Worm (Caenorhabditis elegans) whole organism, L1 larva: ENCODE data around the gene ZK697.14.
A peak's percentile ranks its signal among the peaks of the same experiment; 100 is the strongest.

ENCODE experiments used
- C04F5.9 ChIP-seq: sonication (generic microtip); optimal IDR thresholded peaks from 2 replicates; lab custom pipeline; 2016; ENCODE audit warnings: missing genetic modification characterization, missing compliant biosample characterization
- F16B12.6 ChIP-seq: fragments of 150-350 bp; optimal IDR thresholded peaks from 2 replicates; lab custom pipeline; 2014; ENCODE audit warnings: missing biosample characterization, missing genetic modification characterization
- alr-1 ChIP-seq: fragments of 200-800 bp; sonication (Bioruptor generic); optimal IDR thresholded peaks from 2 replicates; lab custom pipeline; 2018; ENCODE audit warnings: borderline replicate concordance, mild to moderate bottlenecking, missing genetic modification characterization, missing compliant biosample characterization
- aly-2 ChIP-seq: fragments of 150-350 bp; optimal IDR thresholded peaks from 2 replicates; lab custom pipeline; 2014; ENCODE audit warnings: missing biosample characterization, missing genetic modification characterization
- ama-1 ChIP-seq: fragments of 150-350 bp; optimal IDR thresholded peaks from 2 replicates; lab custom pipeline; 2014
- blmp-1 ChIP-seq: fragments of 150-350 bp; optimal IDR thresholded peaks from 2 replicates; lab custom pipeline; 2014; ENCODE audit warnings: missing biosample characterization, missing genetic modification characterization
- ceh-8 ChIP-seq: fragments of 200-800 bp; sonication (Bioruptor generic); optimal IDR thresholded peaks from 2 replicates; lab custom pipeline; 2018; ENCODE audit warnings: mild to moderate bottlenecking, missing genetic modification characterization, moderate library complexity, missing compliant biosample characterization
- ceh-82 ChIP-seq, 3 experiments: fragments of 150-350 bp in 1 of 3; sonication (generic microtip) in 2 of 3; optimal IDR thresholded peaks; 2 replicates each; lab custom pipeline; 2014 to 2017; ENCODE audit warnings: missing biosample characterization in 3 of 3, missing genetic modification characterization in 3 of 3
- ceh-90 ChIP-seq: sonication (generic microtip); optimal IDR thresholded peaks from 2 replicates; lab custom pipeline; 2016; ENCODE audit warnings: missing genetic modification characterization, missing compliant biosample characterization
- efl-3 ChIP-seq: fragments of 200-800 bp; sonication (Bioruptor generic); optimal IDR thresholded peaks from 2 replicates; lab custom pipeline; 2018; ENCODE audit warnings: mild to moderate bottlenecking, missing genetic modification characterization, missing compliant biosample characterization
- egl-13 ChIP-seq: sonication (generic microtip); optimal IDR thresholded peaks from 2 replicates; lab custom pipeline; 2016; ENCODE audit warnings: missing genotype, missing genetic modification reagents, missing genetic modification characterization, missing compliant biosample characterization
- elt-2 ChIP-seq: sonication (generic microtip); optimal IDR thresholded peaks from 2 replicates; lab custom pipeline; 2016; ENCODE audit warnings: missing genetic modification characterization, mild to moderate bottlenecking, inconsistent platforms, missing compliant biosample characterization, missing genetic modification reagents
- elt-3 ChIP-seq, 6 experiments: fragments of 150-350 bp in 1 of 6; sonication (generic microtip); optimal IDR thresholded peaks; 2 replicates each; lab custom pipeline; 2017 to 2018; ENCODE audit warnings: missing biosample characterization in 6 of 6, missing genetic modification characterization in 6 of 6, inconsistent platforms in 1 of 6
- fkh-10 ChIP-seq: sonication (generic microtip); optimal IDR thresholded peaks from 2 replicates; lab custom pipeline; 2017; ENCODE audit warnings: missing biosample characterization, missing genetic modification reagents, missing genetic modification characterization
- fkh-4 ChIP-seq: sonication (generic microtip); optimal IDR thresholded peaks from 2 replicates; lab custom pipeline; 2016; ENCODE audit warnings: missing compliant biosample characterization, missing genetic modification characterization, borderline replicate concordance
- fos-1 ChIP-seq: fragments of 150-350 bp; optimal IDR thresholded peaks from 2 replicates; lab custom pipeline; 2014; ENCODE audit warnings: missing biosample characterization, missing genetic modification characterization
- hlh-17 ChIP-seq: fragments of 200-800 bp; sonication (Bioruptor generic); optimal IDR thresholded peaks from 2 replicates; lab custom pipeline; 2018; ENCODE audit warnings: missing genetic modification characterization, mild to moderate bottlenecking, missing compliant biosample characterization, moderate library complexity, borderline replicate concordance
- hlh-4 ChIP-seq: sonication (generic microtip); optimal IDR thresholded peaks from 2 replicates; lab custom pipeline; 2016; ENCODE audit warnings: mild to moderate bottlenecking, missing genetic modification characterization, missing compliant biosample characterization
- hpl-2 ChIP-seq: fragments of 150-350 bp; optimal IDR thresholded peaks from 2 replicates; lab custom pipeline; 2014; ENCODE audit warnings: missing biosample characterization, missing genetic modification reagents, missing genetic modification characterization
- lin-15B ChIP-seq: fragments of 150-350 bp; sonication (generic microtip); optimal IDR thresholded peaks from 3 replicates; lab custom pipeline; 2014; ENCODE audit warnings: missing biosample characterization, missing genetic modification characterization
- lin-35 ChIP-seq, 2 experiments: fragments of 150-350 bp; optimal IDR thresholded peaks; 2 replicates each; lab custom pipeline; 2014; ENCODE audit warnings: missing biosample characterization in 2 of 2, missing genetic modification characterization in 2 of 2, missing genetic modification reagents in 2 of 2
- lir-3 ChIP-seq: sonication (generic microtip); optimal IDR thresholded peaks from 2 replicates; lab custom pipeline; 2016; ENCODE audit warnings: mild to moderate bottlenecking, missing genetic modification characterization, moderate library complexity, missing compliant biosample characterization; ENCODE audit not compliant: poor library complexity
- lsy-2 ChIP-seq, 2 experiments: fragments of 150-350 bp; optimal IDR thresholded peaks; 2 replicates each; lab custom pipeline; 2014; ENCODE audit warnings: missing biosample characterization in 2 of 2, missing genetic modification characterization in 2 of 2
- nhr-12 ChIP-seq: sonication (generic microtip); optimal IDR thresholded peaks from 2 replicates; lab custom pipeline; 2017; ENCODE audit warnings: missing biosample characterization, missing genetic modification characterization
- nhr-19 ChIP-seq: fragments of 200-800 bp; sonication (Bioruptor generic); conservative IDR thresholded peaks from 2 replicates; pipeline ENCODE4 v1.3.6; 2022; ENCODE audit warnings: missing genetic modification characterization, missing compliant biosample characterization
- nhr-20 ChIP-seq: sonication (generic microtip); optimal IDR thresholded peaks from 2 replicates; lab custom pipeline; 2016; ENCODE audit warnings: mild to moderate bottlenecking, missing genetic modification characterization, missing compliant biosample characterization
- nhr-237 ChIP-seq: fragments of 150-350 bp; optimal IDR thresholded peaks from 2 replicates; lab custom pipeline; 2014; ENCODE audit warnings: missing biosample characterization, missing genetic modification characterization
- nhr-28 ChIP-seq: fragments of 150-350 bp; optimal IDR thresholded peaks from 2 replicates; lab custom pipeline; 2014; ENCODE audit warnings: missing biosample characterization, missing genetic modification characterization
- nhr-71 ChIP-seq: sonication (generic microtip); optimal IDR thresholded peaks from 2 replicates; lab custom pipeline; 2016; ENCODE audit warnings: mild to moderate bottlenecking, missing genetic modification characterization, moderate library complexity, missing compliant biosample characterization
- nhr-76 ChIP-seq: sonication (generic microtip); optimal IDR thresholded peaks from 2 replicates; lab custom pipeline; 2017; ENCODE audit warnings: missing biosample characterization, missing genetic modification characterization
- nhr-77 ChIP-seq: fragments of 150-350 bp; optimal IDR thresholded peaks from 2 replicates; lab custom pipeline; 2014; ENCODE audit warnings: missing biosample characterization, missing genetic modification characterization
- nhr-84 ChIP-seq: sonication (generic microtip); optimal IDR thresholded peaks from 2 replicates; lab custom pipeline; 2017; ENCODE audit warnings: missing biosample characterization, missing genetic modification characterization
- nhr-85 ChIP-seq: sonication (generic microtip); peaks from one replicate; lab custom pipeline; 2016; ENCODE audit warnings: missing genetic modification characterization, inconsistent platforms, missing compliant biosample characterization
- nhr-90 ChIP-seq: sonication (generic microtip); optimal IDR thresholded peaks from 2 replicates; lab custom pipeline; 2016; ENCODE audit warnings: mild to moderate bottlenecking, missing genetic modification characterization, missing compliant biosample characterization; ENCODE audit not compliant: poor library complexity
- rnt-1 ChIP-seq: sonication (generic microtip); optimal IDR thresholded peaks from 2 replicates; lab custom pipeline; 2016; ENCODE audit warnings: mild to moderate bottlenecking, missing genetic modification characterization, moderate library complexity, missing compliant biosample characterization
- tlp-1 ChIP-seq: fragments of 150-350 bp; optimal IDR thresholded peaks from 2 replicates; lab custom pipeline; 2014; ENCODE audit warnings: missing biosample characterization, missing genetic modification characterization
- unc-30 ChIP-seq: sonication (generic microtip); optimal IDR thresholded peaks from 2 replicates; lab custom pipeline; 2017; ENCODE audit warnings: missing biosample characterization, missing genetic modification characterization
- unc-86 ChIP-seq: sonication (generic microtip); optimal IDR thresholded peaks from 2 replicates; lab custom pipeline; 2016; ENCODE audit warnings: missing genetic modification characterization, missing compliant biosample characterization
- ztf-11 ChIP-seq, 2 experiments: sonication (generic microtip); optimal IDR thresholded peaks; 2 replicates each; lab custom pipeline; 2016 to 2017; ENCODE audit warnings: missing genetic modification characterization in 2 of 2, missing biosample characterization in 1 of 2, missing compliant biosample characterization in 1 of 2
- ztf-4 ChIP-seq: fragments of 150-350 bp; optimal IDR thresholded peaks from 2 replicates; lab custom pipeline; 2014; ENCODE audit warnings: missing biosample characterization, missing genetic modification characterization

Gene ZK697.14

ce11 chrV:1741074-1741473 is 14.4 kb downstream of the ZK697.14 start, which contains the start of gene srab-25:
Gene srab-25, minus strand, starts transcription at chrV:1741174.
- TF ChIP-seq elt-2 (tag; lab: Kevin White, UChicago), result no peak
- no peak for TF ChIP-seq nhr-90
- TF ChIP-seq nhr-85, result no peak
- no peak for TF ChIP-seq fkh-4 (tag; lab: Kevin White, UChicago)
- no peak for TF ChIP-seq blmp-1 (tag; lab: Kevin White, UChicago)
- TF ChIP-seq ztf-11 (tag; optimal IDR thresholded peaks at IDR 0.05; lab: Kevin White, UChicago), result no peak
- no peak for TF ChIP-seq lir-3 (tag; lab: Kevin White, UChicago)
- no peak for TF ChIP-seq efl-3
- TF ChIP-seq hlh-4 (tag; lab: Kevin White, UChicago), result no peak
- TF ChIP-seq nhr-76 (tag; lab: Kevin White, UChicago), result no peak
- TF ChIP-seq tlp-1 (tag; lab: Kevin White, UChicago), result no peak
- TF ChIP-seq unc-30 (tag; lab: Kevin White, UChicago), result no peak
- TF ChIP-seq alr-1 (tag; lab: Kevin White, UChicago), result no peak
- no peak for TF ChIP-seq lsy-2 (tag; optimal IDR thresholded peaks at IDR 0.05; lab: Kevin White, UChicago)
- TF ChIP-seq egl-13 (tag; lab: Kevin White, UChicago), result no peak
- no peak for TF ChIP-seq fos-1 (tag; lab: Kevin White, UChicago)
- TF ChIP-seq nhr-84 (tag; lab: Kevin White, UChicago), result no peak

ce11 chrV:1734569-1734968 is 20.9 kb downstream of the ZK697.14 start, which contains the start of gene str-160:
Gene str-160, plus strand, starts transcription at chrV:1734869.
- TF ChIP-seq nhr-12 (tag; lab: Kevin White, UChicago) (no peak), fos-1 (tag; lab: Kevin White, UChicago) (no peak), tlp-1 (tag; lab: Kevin White, UChicago) (no peak), elt-2 (tag; lab: Kevin White, UChicago) (no peak), elt-3 (tag; optimal IDR thresholded peaks at IDR 0.05; lab: Kevin White, UChicago) (no peak), fkh-10 (GFP tag; lab: Kevin White, UChicago) (no peak), lin-15B (tag; lab: Kevin White, UChicago) (no peak), ceh-90 (tag; lab: Kevin White, UChicago) (no peak), nhr-28 (tag; lab: Kevin White, UChicago) (no peak), nhr-19 (GFP tag; lab: Robert Waterston, UW) (no peak), nhr-237 (no peak), egl-13 (tag; lab: Kevin White, UChicago) (no peak), ztf-4 (tag; lab: Kevin White, UChicago) (no peak)

- no peak for TF ChIP-seq hlh-17 (GFP tag; lab: Kevin White, UChicago)
- peak; percentile 29 for TF ChIP-seq nhr-20 (tag; lab: Kevin White, UChicago)
- TF ChIP-seq ama-1 (lab: Kevin White, UChicago), result no peak
These were observed 23.6 kb downstream of the ZK697.14 start, which contains the start of gene gst-21 for ce11 chrV:1731918-1732317. Gene gst-21, minus strand, starts transcription at chrV:1732018.

- TF ChIP-seq nhr-77 (tag; lab: Kevin White, UChicago) (no peak), tlp-1 (tag; lab: Kevin White, UChicago) (no peak), unc-86 (no peak), lin-15B (tag; lab: Kevin White, UChicago) (no peak), rnt-1 (no peak), F16B12.6 (tag; lab: Kevin White, UChicago) (no peak), lsy-2 (tag; optimal IDR thresholded peaks at IDR 0.05; lab: Kevin White, UChicago) (no peak), fkh-10 (GFP tag; lab: Kevin White, UChicago) (no peak), efl-3 (no peak), lir-3 (tag; lab: Kevin White, UChicago) (no peak), C04F5.9 (tag; lab: Kevin White, UChicago) (no peak), hpl-2 (GFP tag; lab: Kevin White, UChicago) (no peak), ceh-82 (tag; optimal IDR thresholded peaks at IDR 0.05; lab: Kevin White, UChicago) (no peak), aly-2 (no peak), nhr-71 (tag; lab: Kevin White, UChicago) (no peak), ceh-8 (GFP tag; lab: Kevin White, UChicago) (no peak), lin-35 (GFP tag; optimal IDR thresholded peaks at IDR 0.05; lab: Kevin White, UChicago) (no peak)
These were observed 30.1 kb downstream of the ZK697.14 start, which contains the start of gene sri-27 for ce11 chrV:1725353-1725752. Gene sri-27, plus strand, starts transcription at chrV:1725653.
